Fruit fly (Drosophila melanogaster): ENCODE measurements around the gene Mrp5.
A peak's percentile ranks its signal among the peaks of the same experiment; 100 is the strongest.

Mrp5 gene

DNA sequence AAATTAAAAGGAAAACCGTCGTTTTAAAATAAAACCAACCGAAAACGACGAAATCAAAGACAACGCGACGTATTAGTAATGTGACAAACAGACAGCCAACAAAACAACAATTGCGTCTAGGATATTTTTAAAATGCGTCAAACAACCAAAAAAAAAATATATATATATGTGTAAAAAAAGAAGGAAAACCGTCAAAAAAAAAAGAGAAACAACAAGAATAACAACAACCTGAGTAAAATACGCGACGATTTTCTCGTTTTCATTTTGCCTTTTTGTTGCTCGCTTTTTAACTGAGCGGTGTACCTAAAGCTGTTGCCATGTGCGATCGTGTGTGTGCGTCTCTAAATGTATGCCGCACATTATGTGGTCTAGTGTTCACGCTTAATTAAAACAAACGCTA lies 41.9 kb downstream of the Mrp5 start:
- no peak for TF ChIP-seq sv (GFP tag; optimal IDR thresholded peaks at IDR 0.05)

DNA sequence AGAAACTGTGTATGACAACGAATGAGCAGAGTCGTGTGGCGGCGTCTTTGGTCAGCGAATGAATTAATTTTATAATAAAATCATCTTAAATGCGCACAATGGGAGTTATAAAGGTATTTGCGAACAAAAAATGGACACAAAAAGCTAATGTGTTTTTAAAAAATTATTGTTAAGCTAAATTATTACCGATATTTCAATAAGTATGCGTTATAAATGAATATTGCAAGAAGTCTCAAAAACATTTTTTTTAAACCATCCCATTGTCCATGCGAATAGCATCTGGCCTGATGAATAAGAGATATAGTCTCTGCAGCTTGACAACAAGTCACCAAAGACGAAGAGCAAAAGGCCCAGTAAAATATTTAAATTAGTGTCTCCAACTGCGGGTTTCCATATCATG lies 44.5 kb downstream of the Mrp5 start:
- no peak for TF ChIP-seq dsf (GFP tag; optimal IDR thresholded peaks at IDR 0.05; ENCODE audit: borderline replicate concordance)
- TF ChIP-seq sv (GFP tag; optimal IDR thresholded peaks at IDR 0.05): peak; percentile 5
- TF ChIP-seq sage (GFP tag; optimal IDR thresholded peaks at IDR 0.05): no peak
- no peak for TF ChIP-seq Rel (GFP tag; optimal IDR thresholded peaks at IDR 0.05)
- TF ChIP-seq Rel (tag; optimal IDR thresholded peaks at IDR 0.05): no peak

DNA sequence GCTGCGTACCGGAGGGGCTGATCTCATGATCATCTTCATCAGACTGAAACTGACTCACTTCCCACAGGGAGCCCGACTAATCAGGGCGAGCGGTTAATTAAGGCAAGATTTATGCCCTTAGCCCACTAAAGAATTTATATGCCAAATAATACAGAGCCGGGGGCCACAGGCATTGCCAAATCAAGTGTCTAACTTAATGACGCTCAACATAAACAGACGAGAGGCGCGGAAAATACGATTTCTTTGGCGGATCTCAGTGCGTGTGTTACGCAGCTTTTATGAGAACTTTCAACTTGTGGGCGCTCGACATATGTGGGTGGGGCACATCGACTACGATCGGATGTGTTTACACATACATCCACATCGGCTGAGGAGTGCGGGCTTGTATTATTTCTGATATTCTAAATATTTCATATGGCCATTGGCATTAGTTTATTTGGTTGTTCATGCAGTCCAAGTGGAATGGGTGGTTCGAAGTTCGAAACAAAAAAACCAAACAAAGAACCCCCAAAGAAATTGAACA lies 48.6 kb downstream of the Mrp5 start:
- TF ChIP-seq br (GFP tag; optimal IDR thresholded peaks at IDR 0.05) (no peak), jim (GFP tag; optimal IDR thresholded peaks at IDR 0.05) (no peak), Rel (GFP tag; optimal IDR thresholded peaks at IDR 0.05) (no peak), Rel (tag; optimal IDR thresholded peaks at IDR 0.05) (no peak), Hr83 (GFP tag; optimal IDR thresholded peaks at IDR 0.05; ENCODE audit: poor library complexity, severe bottlenecking) (no peak), psq (GFP tag; optimal IDR thresholded peaks at IDR 0.05) (no peak), sv (GFP tag; optimal IDR thresholded peaks at IDR 0.05) (no peak), rgr (GFP tag; optimal IDR thresholded peaks at IDR 0.05) (no peak), N (GFP tag; optimal IDR thresholded peaks at IDR 0.05) (no peak), dmrt93B (GFP tag; optimal IDR thresholded peaks at IDR 0.05) (no peak), woc (GFP tag; optimal IDR thresholded peaks at IDR 0.05) (no peak), dl (GFP tag; optimal IDR thresholded peaks at IDR 0.05; ENCODE audit: insufficient read depth in 1 of 2, partially characterized antibody in 2 of 2) (no peak), CrebA (GFP tag; optimal IDR thresholded peaks at IDR 0.05; ENCODE audit: borderline replicate concordance) (no peak)

DNA sequence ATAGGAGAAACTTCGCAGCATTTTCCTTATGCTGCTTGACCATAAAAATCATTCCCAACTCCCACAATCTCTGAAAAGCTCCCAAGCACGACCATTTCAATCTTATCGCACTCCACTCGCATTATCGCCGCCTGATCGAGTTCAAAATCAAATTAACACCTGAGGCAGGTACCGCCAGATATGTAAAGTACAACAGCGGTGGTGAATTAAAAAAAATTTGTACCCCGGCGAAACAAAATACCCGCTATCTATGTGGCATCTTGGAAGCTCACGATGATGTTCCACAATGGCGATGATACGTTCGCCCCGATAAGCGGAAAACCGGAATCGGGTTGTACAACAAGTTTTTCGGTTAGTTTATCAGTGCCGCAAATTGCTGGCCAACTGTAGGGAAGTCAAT lies 49.1 kb downstream of the Mrp5 start:
- no peak for TF ChIP-seq N (GFP tag; optimal IDR thresholded peaks at IDR 0.05)

DNA sequence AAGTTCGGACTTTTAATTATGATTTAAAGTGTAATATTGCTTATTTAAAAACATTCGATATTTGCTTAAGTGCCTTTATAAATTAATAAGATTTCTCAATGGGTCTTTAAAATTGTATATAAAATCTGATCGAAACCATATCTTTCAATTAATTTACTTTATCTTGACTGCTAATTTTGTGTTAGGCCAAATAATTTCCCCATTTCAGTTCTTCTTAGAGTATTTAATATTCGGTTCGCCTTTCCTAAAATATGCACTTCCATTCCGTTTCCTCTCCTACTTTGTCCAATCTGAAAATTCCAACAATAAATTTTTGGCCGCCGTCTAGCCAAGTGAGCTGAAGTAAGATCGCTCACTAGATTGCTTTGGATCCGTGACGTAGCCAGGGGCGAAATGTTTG lies 51.0 kb downstream of the Mrp5 start:
- TF ChIP-seq dsf (GFP tag; optimal IDR thresholded peaks at IDR 0.05; ENCODE audit: borderline replicate concordance) (no peak), rgr (GFP tag; optimal IDR thresholded peaks at IDR 0.05) (no peak), dmrt93B (GFP tag; optimal IDR thresholded peaks at IDR 0.05) (no peak), Abd-B (GFP tag; optimal IDR thresholded peaks at IDR 0.05) (no peak), sv (GFP tag; optimal IDR thresholded peaks at IDR 0.05) (no peak), OdsH (GFP tag; optimal IDR thresholded peaks at IDR 0.05) (no peak), Jra (GFP tag; optimal IDR thresholded peaks at IDR 0.05) (no peak), HLH106 (tag; optimal IDR thresholded peaks at IDR 0.05) (no peak), N (GFP tag; optimal IDR thresholded peaks at IDR 0.05) (no peak), Vsx2 (GFP tag; optimal IDR thresholded peaks at IDR 0.05; ENCODE audit: partially characterized antibody) (no peak), jim (GFP tag; optimal IDR thresholded peaks at IDR 0.05) (no peak), Mio (GFP tag; optimal IDR thresholded peaks at IDR 0.05) (no peak), Dif (GFP tag; optimal IDR thresholded peaks at IDR 0.05; ENCODE audit: partially characterized antibody) (no peak), Hr78 (GFP tag; optimal IDR thresholded peaks at IDR 0.05) (no peak), Myc (optimal IDR thresholded peaks at IDR 0.05) (no peak), Dfd (GFP tag; optimal IDR thresholded peaks at IDR 0.05) (no peak), usp (GFP tag; optimal IDR thresholded peaks at IDR 0.05) (no peak), dl (GFP tag; optimal IDR thresholded peaks at IDR 0.05; ENCODE audit: insufficient read depth in 1 of 2, partially characterized antibody in 2 of 2) (no peak), sage (GFP tag; optimal IDR thresholded peaks at IDR 0.05) (no peak)

DNA sequence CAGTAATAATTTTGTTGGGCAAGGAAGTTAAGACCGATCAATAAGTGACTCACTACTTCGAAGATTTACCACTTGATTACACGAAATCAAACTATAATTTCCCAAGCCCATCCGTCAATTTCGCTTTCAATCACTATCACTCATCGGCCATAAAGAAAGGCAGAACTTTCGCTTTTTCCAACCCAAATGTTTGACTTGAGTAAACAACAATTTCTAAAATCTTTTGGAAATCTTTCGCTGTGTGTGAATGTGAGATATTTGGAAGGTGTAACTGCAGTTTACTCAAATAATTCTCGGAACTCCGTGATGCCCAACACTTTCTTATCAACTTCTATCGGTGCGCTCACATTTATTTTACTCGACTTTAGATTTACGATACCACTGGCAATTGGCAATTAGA lies 53.3 kb downstream of the Mrp5 start:
- TF ChIP-seq ey (GFP tag; optimal IDR thresholded peaks at IDR 0.05) (no peak), pan (optimal IDR thresholded peaks at IDR 0.05) (no peak), dsf (GFP tag; optimal IDR thresholded peaks at IDR 0.05; ENCODE audit: borderline replicate concordance) (no peak), OdsH (GFP tag; optimal IDR thresholded peaks at IDR 0.05) (no peak), Hnf4 (GFP tag; optimal IDR thresholded peaks at IDR 0.05) (no peak), usp (GFP tag; optimal IDR thresholded peaks at IDR 0.05) (no peak), dl (GFP tag; optimal IDR thresholded peaks at IDR 0.05; ENCODE audit: insufficient read depth in 1 of 2, partially characterized antibody in 2 of 2) (no peak), HLH106 (tag; optimal IDR thresholded peaks at IDR 0.05) (no peak), Vsx2 (GFP tag; optimal IDR thresholded peaks at IDR 0.05; ENCODE audit: partially characterized antibody) (no peak)

Measured in whole organism, wandering third instar larva.